Worm (Caenorhabditis elegans): ENCODE measurements around the gene adt-2.

Gene adt-2

DNA sequence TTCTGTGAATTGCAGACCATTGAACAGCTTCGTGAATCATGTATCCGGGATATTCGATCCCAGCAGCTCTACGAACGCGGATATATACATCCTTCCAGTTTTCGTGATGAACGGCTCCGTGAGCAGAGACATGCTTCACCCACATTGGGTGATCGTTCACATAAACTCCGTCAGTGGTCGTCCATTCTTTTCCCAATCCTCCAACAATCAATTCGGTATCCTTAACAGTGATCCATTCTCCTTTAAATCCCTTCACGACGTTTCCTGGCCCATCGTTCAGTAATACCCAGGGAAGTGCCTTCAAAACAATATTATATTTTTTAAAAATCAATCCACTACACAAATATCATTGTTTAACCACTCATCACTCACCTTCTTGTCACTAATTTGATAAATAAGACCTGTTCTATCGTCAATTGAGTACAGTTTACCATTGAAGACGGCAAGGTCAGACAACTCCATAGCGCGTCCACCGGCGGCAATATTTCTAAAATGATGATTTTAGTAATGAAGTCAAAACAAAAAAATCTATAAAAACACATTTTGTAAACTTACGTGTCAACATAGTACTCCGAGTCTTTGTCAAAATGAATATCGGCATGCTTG is 17.2 kb upstream of the adt-2 start:
- TF ChIP-seq unc-62 (GFP tag; optimal IDR thresholded peaks at IDR 0.05): no peak

DNA sequence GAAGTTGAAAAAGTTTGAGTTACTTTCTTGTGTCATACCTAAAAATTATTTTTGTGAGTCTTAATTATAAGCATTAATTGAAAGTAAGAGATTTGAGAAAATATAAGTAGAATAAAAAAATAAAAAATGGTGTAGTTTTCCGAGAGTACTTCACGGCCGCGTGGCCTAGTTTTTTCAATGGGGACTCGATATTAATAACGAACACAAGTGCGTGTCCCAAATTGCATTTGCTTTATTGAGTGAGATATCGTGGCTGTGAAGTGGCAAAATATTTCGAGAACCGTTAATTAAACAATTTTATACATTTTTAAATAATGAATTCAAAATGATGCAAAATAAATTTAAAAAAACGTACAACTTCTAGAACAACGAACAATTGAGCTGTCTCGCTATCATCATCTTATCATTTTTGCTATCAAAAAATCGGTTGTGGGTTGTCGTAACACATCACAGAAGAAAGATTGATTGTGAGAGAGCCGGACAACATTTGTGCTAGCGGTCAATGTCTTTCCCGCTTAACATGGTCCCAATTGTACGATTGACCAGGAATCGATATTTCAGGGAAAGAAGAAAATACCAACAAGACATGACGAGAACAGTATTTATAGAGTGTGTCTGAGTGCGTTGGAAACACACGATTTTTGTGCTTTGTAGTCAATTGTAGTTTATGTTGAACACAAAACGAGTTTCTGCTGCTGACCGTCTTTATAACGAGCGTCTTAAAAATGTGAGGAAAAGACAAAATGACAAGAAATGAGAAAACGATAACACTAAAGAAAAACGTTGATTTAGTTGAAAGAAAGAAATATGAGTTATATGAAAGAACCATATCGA is 16.1 kb upstream of the adt-2 start, which contains the start of gene apy-1:
TSS of gene apy-1 (minus strand) at position 38 of the 834 bp plus-strand sequence.
- TF ChIP-seq unc-62 (GFP tag; optimal IDR thresholded peaks at IDR 0.05): no peak

ce11 chrX:7572057-7572456 is 14.0 kb upstream of the adt-2 start, which contains the start of gene pcyt-1:
TSS of gene pcyt-1 (plus strand) at chrX:7572357.
- no peak for TF ChIP-seq unc-62 (GFP tag; optimal IDR thresholded peaks at IDR 0.05)

DNA sequence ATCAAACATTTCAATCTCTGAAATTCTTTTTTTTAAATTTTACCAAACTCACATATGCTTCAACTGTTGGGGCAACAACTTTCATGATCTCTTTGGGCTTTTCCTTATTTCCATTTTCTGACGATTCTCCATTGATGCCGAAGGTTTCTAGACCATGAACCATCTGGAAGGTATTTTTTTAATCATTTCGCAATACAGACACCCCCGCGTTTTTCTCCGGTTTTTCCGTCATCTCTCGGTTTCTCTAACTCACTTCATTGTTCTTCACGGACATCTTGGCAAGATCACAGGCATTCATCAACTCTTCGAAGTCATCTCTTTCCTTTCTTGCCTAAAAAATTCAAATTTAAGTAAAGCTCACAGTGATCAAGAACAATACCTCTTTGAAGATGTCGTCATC is 12.8 kb upstream of the adt-2 start:
- no peak for TF ChIP-seq unc-62 (GFP tag; optimal IDR thresholded peaks at IDR 0.05)

ce11 chrX:7573572-7573628 is 12.6 kb upstream of the adt-2 start, which contains the start of the genes unc-98 and F08C6.18:
TSS of gene unc-98 (minus strand) at chrX:7573619.
TSS of gene F08C6.18 (minus strand) at chrX:7573628.
- TF ChIP-seq unc-62 (GFP tag; optimal IDR thresholded peaks at IDR 0.05): no peak

- no peak for TF ChIP-seq unc-62 (GFP tag; optimal IDR thresholded peaks at IDR 0.05)
Observed at ce11 chrX:7573629-7574028, 12.4 kb upstream of the adt-2 start.

DNA sequence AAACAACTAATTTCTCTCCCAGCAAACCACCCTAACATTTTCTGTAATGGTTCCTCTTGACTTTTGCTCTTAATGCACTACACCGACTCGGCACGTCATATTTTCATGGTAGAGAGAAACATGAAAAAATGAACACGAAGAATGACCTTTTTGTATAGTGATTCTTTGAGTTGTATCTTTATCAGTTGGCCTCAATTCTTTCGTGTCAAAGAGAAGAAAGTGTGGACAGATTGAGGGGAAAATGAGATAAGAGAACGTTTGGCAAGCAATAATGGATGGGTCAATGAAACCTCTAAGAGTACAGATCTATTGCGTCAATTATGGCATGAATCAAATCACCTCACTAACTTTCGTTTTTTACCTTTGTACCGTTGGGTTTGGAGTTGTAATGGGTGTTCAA is 10.1 kb upstream of the adt-2 start:
- TF ChIP-seq unc-62 (GFP tag; optimal IDR thresholded peaks at IDR 0.05): no peak

- no peak for TF ChIP-seq unc-62 (GFP tag; optimal IDR thresholded peaks at IDR 0.05)
Observed at ce11 chrX:7577458-7578158, 8.4 kb upstream of the adt-2 start.

- TF ChIP-seq unc-62 (GFP tag; optimal IDR thresholded peaks at IDR 0.05): no peak
Observed at ce11 chrX:7578308-7578707, 7.7 kb upstream of the adt-2 start.

DNA sequence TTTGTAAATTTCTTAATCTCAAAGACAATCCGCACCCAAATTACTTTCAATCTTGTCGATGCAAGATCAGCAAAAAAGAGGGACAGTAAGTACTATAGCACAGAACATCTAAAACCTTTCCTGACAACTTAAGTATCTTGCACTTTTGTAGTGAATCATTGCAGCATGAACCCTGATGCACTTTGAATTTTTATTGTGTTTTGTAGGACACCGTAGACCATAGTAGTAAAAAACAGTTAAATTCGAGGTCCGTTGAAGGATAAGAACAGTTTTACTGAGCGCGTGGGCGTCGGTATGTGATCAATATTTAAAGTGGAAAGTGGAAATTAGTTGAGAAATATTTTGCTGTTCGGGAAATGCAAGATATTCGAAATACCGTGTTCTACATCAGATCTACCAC is 3.8 kb upstream of the adt-2 start:
- no peak for TF ChIP-seq unc-62 (GFP tag; optimal IDR thresholded peaks at IDR 0.05)

ce11 chrX:7583930-7584329 is 2.1 kb upstream of the adt-2 start:
- TF ChIP-seq unc-62 (GFP tag; optimal IDR thresholded peaks at IDR 0.05): no peak

DNA sequence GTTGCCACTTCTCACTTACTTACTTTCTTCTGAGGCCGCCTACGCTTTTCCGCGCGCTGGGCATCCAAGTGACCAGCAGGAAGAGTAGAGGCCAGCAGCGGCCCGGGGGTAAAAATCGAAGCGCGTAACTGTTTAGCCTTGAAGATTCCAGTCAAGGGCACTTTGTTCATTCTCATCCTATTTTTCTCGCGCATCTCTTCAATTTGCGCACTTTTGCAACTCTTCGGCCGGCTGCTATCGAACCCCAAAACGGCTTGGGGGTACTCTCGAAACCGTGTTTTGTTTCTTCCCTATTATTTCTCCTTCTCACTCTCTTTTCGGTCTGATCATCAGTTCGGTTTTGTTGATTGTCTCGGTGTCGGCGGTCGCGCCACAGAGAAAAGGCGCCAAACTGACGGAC is 579 bp downstream of the adt-2 start:
- TF ChIP-seq unc-62 (GFP tag; optimal IDR thresholded peaks at IDR 0.05): no peak

ce11 chrX:7587741-7588235 is 1.8 kb downstream of the adt-2 start:
- no peak for TF ChIP-seq unc-62 (GFP tag; optimal IDR thresholded peaks at IDR 0.05)

DNA sequence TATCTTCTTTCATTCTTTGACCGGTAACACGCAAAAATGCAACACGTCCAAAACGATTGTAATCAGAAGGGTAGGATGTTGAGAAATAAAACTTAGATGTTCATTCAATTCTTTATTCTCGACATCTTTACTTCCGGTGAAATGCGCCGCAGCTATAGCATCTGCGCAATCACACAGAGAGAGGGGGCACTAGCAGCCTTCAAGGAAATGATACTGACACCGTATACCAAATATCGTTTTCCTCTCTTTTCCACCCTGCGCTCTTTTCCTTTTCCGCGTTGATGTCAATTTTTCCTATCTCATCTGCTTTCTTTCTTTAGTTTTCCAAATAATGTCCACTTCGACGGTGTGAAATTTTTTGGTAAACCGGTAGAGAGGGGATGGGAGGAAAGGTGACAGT is 4.7 kb downstream of the adt-2 start:
- TF ChIP-seq unc-62 (GFP tag; optimal IDR thresholded peaks at IDR 0.05): no peak

DNA sequence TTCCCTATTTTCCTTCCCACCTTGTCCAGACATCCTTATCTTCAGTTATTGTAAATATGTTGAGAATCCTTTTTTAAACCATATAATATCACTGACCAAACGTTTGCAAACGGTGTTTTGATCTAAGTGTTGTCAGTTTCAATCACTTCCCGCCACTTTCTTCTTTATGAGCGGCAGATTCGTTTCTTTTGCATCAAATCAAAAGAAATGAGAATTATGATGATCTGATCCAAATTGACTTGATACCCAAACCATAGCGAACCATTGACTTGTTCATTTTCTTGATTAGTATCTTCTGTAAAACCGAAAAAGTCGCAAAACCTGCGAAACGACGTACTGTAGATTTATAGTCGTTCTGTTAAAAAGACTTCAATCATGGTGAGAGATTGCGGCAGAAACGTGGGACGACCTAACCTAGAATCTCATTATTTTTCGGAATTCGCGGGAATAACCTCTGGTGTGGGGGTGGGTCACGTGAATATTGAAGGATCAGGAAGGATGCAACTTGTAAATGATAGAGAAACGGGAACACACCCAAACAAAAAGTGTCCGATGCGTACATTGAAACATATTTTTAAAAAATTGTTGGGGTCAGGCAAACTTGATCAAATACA is 8.0 kb downstream of the adt-2 start:
- TF ChIP-seq unc-62 (GFP tag; optimal IDR thresholded peaks at IDR 0.05): no peak

- no peak for TF ChIP-seq unc-62 (GFP tag; optimal IDR thresholded peaks at IDR 0.05)
Observed at ce11 chrX:7596029-7596428, 10.0 kb downstream of the adt-2 start.

DNA sequence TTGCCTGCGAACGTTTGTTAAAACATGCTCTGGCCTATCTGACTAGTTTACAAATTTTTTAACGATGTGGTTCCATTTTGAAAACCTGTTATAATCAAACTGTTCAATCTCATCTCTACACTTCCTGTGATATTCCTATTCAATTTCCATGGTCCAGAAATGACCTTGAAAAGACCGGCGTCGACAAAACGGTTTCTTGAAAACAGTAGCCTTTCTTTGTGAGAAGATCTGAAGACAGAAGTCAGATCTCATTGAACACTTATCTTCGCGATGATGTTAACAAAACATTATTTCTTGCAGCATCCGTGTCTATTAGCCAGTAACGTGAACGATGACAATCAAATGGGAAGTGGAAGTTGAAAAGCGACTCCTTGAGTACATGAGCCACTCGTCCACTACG is 10.6 kb downstream of the adt-2 start, which contains the start of gene C44E12.1:
TSS of gene C44E12.1 (plus strand) at position 301 of the 400 bp plus-strand sequence.
- no peak for TF ChIP-seq unc-62 (GFP tag; optimal IDR thresholded peaks at IDR 0.05)
